Worm (Caenorhabditis elegans): ENCODE results near the gene T23F2.2.

The T23F2.2 gene

DNA sequence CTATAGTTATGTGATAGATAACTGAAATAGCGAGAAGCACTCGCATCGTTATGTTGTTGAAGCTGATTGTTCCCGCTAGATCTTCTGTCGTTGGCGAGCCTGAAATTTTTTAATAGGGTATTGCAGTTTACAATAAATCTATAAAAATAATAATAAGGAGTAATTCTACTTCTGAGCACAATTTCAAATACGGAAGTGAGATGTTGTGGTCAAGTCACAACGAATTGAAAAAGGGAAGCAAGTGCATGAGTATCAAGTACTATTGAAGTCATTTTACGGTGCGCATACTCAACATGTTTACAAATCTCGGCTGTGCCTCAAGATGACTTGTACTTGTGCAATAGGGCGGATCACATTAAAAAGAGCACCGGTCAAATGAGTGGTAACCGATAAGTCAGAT is 33.4 kb upstream of the T23F2.2 start, which contains the start of gene lgx-1:
TSS of gene lgx-1 (minus strand) at position 101 of the 400 bp plus-strand sequence.
- TF ChIP-seq ref-2 (tag; optimal IDR thresholded peaks at IDR 0.05) (no peak), F13H6.1 (tag; optimal IDR thresholded peaks at IDR 0.05) (no peak), ceh-14 (tag; optimal IDR thresholded peaks at IDR 0.05) (no peak), nhr-11 (tag; optimal IDR thresholded peaks at IDR 0.05) (no peak), ceh-31 (tag; optimal IDR thresholded peaks at IDR 0.05) (no peak), fkh-6 (tag; optimal IDR thresholded peaks at IDR 0.05) (no peak), rnt-1 (tag; optimal IDR thresholded peaks at IDR 0.05) (no peak), gmeb-2 (tag; optimal IDR thresholded peaks at IDR 0.05) (no peak), ama-1 (optimal IDR thresholded peaks at IDR 0.05) (no peak), hlh-30 (tag; optimal IDR thresholded peaks at IDR 0.05; ENCODE audit: insufficient read depth) (no peak), unc-42 (tag; optimal IDR thresholded peaks at IDR 0.05) (no peak), Y22D7AL.16 (tag; optimal IDR thresholded peaks at IDR 0.05) (no peak), ztf-16 (tag; optimal IDR thresholded peaks at IDR 0.05) (no peak), pag-3 (tag; optimal IDR thresholded peaks at IDR 0.05; ENCODE audit: borderline replicate concordance) (no peak), unc-3 (GFP tag; conservative IDR thresholded peaks at IDR 0.05) (no peak), unc-3 (tag; optimal IDR thresholded peaks at IDR 0.05) (no peak), pha-2 (tag; optimal IDR thresholded peaks at IDR 0.05) (no peak), K02D7.2 (tag; optimal IDR thresholded peaks at IDR 0.05) (no peak), ceh-45 (GFP tag; IDR thresholded peaks at IDR 0.05) (no peak), C38D4.7 (GFP tag; optimal IDR thresholded peaks at IDR 0.05) (no peak), nhr-232 (tag; optimal IDR thresholded peaks at IDR 0.05) (no peak)

DNA sequence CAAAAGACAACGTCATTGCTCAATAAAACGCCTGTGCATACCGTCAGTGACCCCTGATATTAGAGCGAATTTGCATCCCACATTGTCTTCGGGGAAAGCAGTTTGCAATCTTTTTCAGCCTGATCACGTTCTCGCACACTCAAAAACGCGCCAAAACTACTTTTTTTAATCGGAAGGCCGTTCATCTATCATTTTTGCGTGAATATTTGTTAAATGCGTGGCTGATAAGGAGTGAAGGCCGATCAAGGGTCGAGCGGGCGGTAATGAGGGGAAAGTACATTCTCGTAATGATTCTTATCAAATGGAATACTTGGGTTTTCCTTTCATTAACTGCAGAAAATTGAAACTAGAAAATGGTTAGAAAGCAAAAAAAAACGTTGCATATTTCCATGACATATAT is 19.2 kb upstream of the T23F2.2 start:
- TF ChIP-seq ceh-30 (tag; optimal IDR thresholded peaks at IDR 0.05) (no peak), hlh-30 (tag; optimal IDR thresholded peaks at IDR 0.05; ENCODE audit: insufficient read depth) (no peak), ceh-2 (tag; optimal IDR thresholded peaks at IDR 0.05) (no peak), ceh-45 (GFP tag; IDR thresholded peaks at IDR 0.05) (no peak), dve-1 (tag; optimal IDR thresholded peaks at IDR 0.05) (no peak), ceh-31 (tag; optimal IDR thresholded peaks at IDR 0.05) (no peak), hlh-13 (GFP tag; optimal IDR thresholded peaks at IDR 0.05) (no peak), eyg-1 (tag; optimal IDR thresholded peaks at IDR 0.05) (no peak), odd-2 (tag; optimal IDR thresholded peaks at IDR 0.05) (no peak), ceh-24 (tag; optimal IDR thresholded peaks at IDR 0.05) (no peak), tbx-2 (tag; optimal IDR thresholded peaks at IDR 0.05) (no peak), hlh-15 (tag; optimal IDR thresholded peaks at IDR 0.05) (no peak), pax-1 (tag; optimal IDR thresholded peaks at IDR 0.05) (no peak)

DNA sequence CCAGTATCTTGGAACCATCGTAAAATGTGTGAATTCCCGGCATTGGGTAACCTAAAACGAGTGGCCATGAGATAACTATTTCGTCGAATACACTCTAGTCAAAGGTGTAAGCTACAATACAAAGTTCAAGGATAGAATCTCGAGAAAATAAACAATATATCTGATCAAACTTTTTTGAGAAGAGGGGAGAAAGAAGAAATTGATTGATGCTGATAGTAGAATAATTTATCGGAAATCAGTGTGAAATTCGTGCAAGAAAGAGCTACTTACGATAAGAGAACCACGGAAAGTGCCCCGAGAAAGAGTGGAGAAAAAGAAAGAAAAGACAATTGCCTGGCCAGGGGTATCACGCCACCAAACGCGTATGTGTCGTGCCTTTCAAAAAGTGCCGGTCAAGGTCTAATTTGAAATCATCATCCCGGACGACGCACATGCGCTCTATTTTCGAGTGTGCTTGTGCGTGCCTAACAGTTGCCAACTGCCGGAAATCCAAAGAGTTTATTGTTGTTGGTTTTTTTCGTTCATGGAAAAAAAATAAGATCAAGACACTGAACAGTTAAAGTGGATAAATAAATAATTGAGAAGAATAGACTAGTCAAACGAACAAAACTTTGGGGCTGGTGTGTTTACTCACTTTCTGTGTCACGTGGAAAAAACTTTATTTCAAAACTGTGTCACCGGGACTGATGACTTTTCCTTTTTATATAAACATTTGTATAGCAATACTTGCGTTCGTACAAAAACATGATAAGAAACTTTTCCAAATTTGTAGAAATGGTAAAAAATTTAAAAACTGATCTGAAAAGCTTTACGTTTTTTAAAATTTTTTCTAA is 17.9 kb upstream of the T23F2.2 start, which contains the start of gene mboa-3:
TSS of gene mboa-3 (minus strand) at position 51 of the 833 bp plus-strand sequence.
- TF ChIP-seq T23F11.4 (GFP tag; optimal IDR thresholded peaks at IDR 0.05) (no peak), elt-2 (tag; optimal IDR thresholded peaks at IDR 0.05) (peak; percentile 43)

DNA sequence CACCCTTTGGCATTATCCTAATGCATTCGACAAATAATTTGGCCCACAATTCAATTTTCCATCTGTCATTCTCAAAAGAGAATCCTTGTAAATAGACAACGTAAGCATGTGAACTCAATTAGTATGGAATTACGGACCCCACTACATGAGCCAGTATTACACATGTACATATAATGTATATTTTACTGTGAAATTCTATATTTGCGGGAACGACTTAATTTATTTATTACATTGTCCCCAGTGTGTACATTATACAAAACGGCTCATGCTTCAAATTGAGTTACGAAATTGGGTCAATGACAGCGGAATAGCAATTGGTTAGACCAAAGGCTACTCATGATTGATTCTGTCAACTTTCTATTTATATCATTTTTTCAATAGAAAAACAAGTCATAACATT is 14.5 kb upstream of the T23F2.2 start:
- peak; percentile 96 for TF ChIP-seq unc-42 (tag; optimal IDR thresholded peaks at IDR 0.05)
- no peak for TF ChIP-seq ceh-45 (GFP tag; IDR thresholded peaks at IDR 0.05)
- TF ChIP-seq ceh-31 (tag; optimal IDR thresholded peaks at IDR 0.05): peak; percentile 56
- TF ChIP-seq ceh-14 (tag; optimal IDR thresholded peaks at IDR 0.05): no peak

DNA sequence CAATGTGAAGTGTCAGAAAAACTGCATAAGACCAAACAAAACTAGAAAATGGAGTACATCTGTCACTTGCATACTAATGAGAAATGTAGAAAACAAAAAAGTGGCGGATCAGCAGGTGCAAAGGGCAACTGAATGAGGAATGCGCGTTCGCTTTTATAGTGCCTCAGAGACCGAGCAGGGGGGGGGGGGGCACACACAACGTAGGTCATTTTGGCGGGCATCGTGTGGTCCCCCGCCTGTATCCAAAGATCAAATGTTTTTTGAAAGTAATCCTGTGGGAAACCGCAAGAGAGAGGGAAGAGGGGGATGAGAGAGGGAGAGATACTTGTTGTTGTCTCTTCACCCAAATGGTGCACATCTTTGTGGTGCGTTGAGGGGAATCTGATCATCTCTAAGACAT is 13.3 kb upstream of the T23F2.2 start:
- TF ChIP-seq hlh-6 (tag; optimal IDR thresholded peaks at IDR 0.05): peak; percentile 74
- TF ChIP-seq madf-2 (tag; optimal IDR thresholded peaks at IDR 0.05): no peak
- peak; percentile 14 for TF ChIP-seq fkh-6 (tag; optimal IDR thresholded peaks at IDR 0.05)
- TF ChIP-seq hlh-30 (tag; optimal IDR thresholded peaks at IDR 0.05; ENCODE audit: insufficient read depth): no peak
- no peak for TF ChIP-seq lim-6 (tag; optimal IDR thresholded peaks at IDR 0.05)
- TF ChIP-seq tbx-2 (tag; optimal IDR thresholded peaks at IDR 0.05): peak; percentile 27
- TF ChIP-seq ceh-31 (tag; optimal IDR thresholded peaks at IDR 0.05): peak; percentile 49
- peak; percentile 31 for TF ChIP-seq unc-42 (tag; optimal IDR thresholded peaks at IDR 0.05)
- no peak for TF ChIP-seq C38D4.7 (GFP tag; optimal IDR thresholded peaks at IDR 0.05)
- TF ChIP-seq ref-2 (tag; optimal IDR thresholded peaks at IDR 0.05): peak; percentile 10
- peak; percentile 24 for TF ChIP-seq ceh-34 (tag; optimal IDR thresholded peaks at IDR 0.05)

Measured in whole organism, late embryonic.